Worm (Caenorhabditis elegans) whole organism, mixed stage, embryonic: ENCODE results near the gene srb-18.

Experiments
- blmp-1 ChIP-seq: fragments of 150-350 bp; optimal IDR thresholded peaks from 2 replicates; lab custom pipeline; 2014; ENCODE audit warnings: missing biosample characterization, missing genetic modification characterization
- ceh-39 ChIP-seq: fragments of 150-350 bp; optimal IDR thresholded peaks from 2 replicates; lab custom pipeline; 2014; ENCODE audit warnings: missing biosample characterization, missing genetic modification characterization
- ceh-43 ChIP-seq: fragments of 200-800 bp; sonication (Bioruptor generic); optimal IDR thresholded peaks from 2 replicates; lab custom pipeline; 2018; ENCODE audit warnings: mild to moderate bottlenecking, missing genetic modification characterization, moderate library complexity, missing compliant biosample characterization
- elt-3 ChIP-seq: fragments of 150-350 bp; optimal IDR thresholded peaks from 2 replicates; lab custom pipeline; 2014; ENCODE audit warnings: missing biosample characterization, missing genetic modification characterization
- lin-32 ChIP-seq: fragments of 200-800 bp; sonication (Bioruptor generic); optimal IDR thresholded peaks from 2 replicates; lab custom pipeline; 2018; ENCODE audit warnings: mild to moderate bottlenecking, missing genetic modification characterization, missing compliant biosample characterization
- lsy-2 ChIP-seq: fragments of 150-350 bp; optimal IDR thresholded peaks from 2 replicates; lab custom pipeline; 2014; ENCODE audit warnings: missing biosample characterization, missing genetic modification characterization
- nhr-12 ChIP-seq: fragments of 150-350 bp; optimal IDR thresholded peaks from 2 replicates; lab custom pipeline; 2014; ENCODE audit warnings: missing biosample characterization, missing genetic modification characterization
- nhr-2 ChIP-seq: fragments of 150-350 bp; optimal IDR thresholded peaks from 2 replicates; lab custom pipeline; 2014; ENCODE audit warnings: missing biosample characterization, missing genetic modification characterization
- nhr-237 ChIP-seq: fragments of 150-350 bp; optimal IDR thresholded peaks from 2 replicates; lab custom pipeline; 2014; ENCODE audit warnings: missing biosample characterization, missing genetic modification characterization
- pha-4 ChIP-seq: fragments of 150-350 bp; optimal IDR thresholded peaks from 2 replicates; lab custom pipeline; 2018; ENCODE audit warnings: missing biosample characterization, missing genetic modification reagents, missing genetic modification characterization
- snpc-4 ChIP-seq: fragments of 150-350 bp; optimal IDR thresholded peaks from 2 replicates; lab custom pipeline; 2014; ENCODE audit warnings: missing biosample characterization, missing genetic modification characterization
- tbx-8 ChIP-seq: fragments of 200-800 bp; sonication (Bioruptor generic); optimal IDR thresholded peaks from 2 replicates; lab custom pipeline; 2018; ENCODE audit warnings: mild to moderate bottlenecking, missing genetic modification characterization, moderate library complexity, missing compliant biosample characterization
- unc-62 ChIP-seq: fragments of 150-350 bp; optimal IDR thresholded peaks from 2 replicates; lab custom pipeline; 2014; ENCODE audit warnings: missing biosample characterization, missing genetic modification reagents, missing genetic modification characterization
- ztf-11 ChIP-seq: fragments of 150-350 bp; optimal IDR thresholded peaks from 2 replicates; lab custom pipeline; 2014; ENCODE audit warnings: missing biosample characterization, missing genetic modification characterization

DNA sequence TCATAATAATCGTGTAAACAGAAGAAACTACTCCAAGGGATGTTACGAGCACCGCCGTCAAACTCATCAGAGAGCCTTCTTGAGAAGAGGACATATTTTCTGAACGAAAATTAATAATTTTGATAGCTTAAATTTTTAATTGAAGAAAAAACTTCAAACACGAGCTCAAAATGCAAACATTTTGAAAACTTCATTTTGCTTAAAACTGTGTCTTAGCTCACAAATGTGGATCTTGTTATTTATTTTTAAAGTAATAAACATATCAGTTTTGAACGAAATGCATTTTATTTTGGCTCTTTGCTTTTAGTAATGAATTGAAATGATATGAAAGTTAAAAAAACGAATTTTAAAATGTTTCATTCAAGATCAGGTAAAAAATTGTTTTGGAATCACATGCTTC, 27.5 kb upstream of the srb-18 start, which contains the start of gene srbc-7:
- TF ChIP-seq unc-62 (no peak), lsy-2 (no peak), ceh-43 (no peak), nhr-237 (tag; lab: Kevin White, UChicago) (no peak), snpc-4 (tag; lab: Kevin White, UChicago) (no peak), lin-32 (GFP tag; lab: Kevin White, UChicago) (no peak), nhr-12 (tag; lab: Kevin White, UChicago) (no peak), ztf-11 (tag; lab: Kevin White, UChicago) (no peak), pha-4 (tag; lab: Kevin White, UChicago) (no peak), blmp-1 (tag; lab: Kevin White, UChicago) (no peak), elt-3 (tag; lab: Kevin White, UChicago) (no peak), ceh-39 (tag; lab: Kevin White, UChicago) (no peak), tbx-8 (no peak), nhr-2 (tag; lab: Kevin White, UChicago) (no peak)
